Worm (Caenorhabditis elegans) whole organism, L2 larva: ENCODE results near the gene ZK1127.4.
"Not testable (repeated sequence)": the region's sequence is repeated elsewhere in the genome, so short reads cannot be mapped to it uniquely, and the experiment has no call there.

Source experiments
- C34F6.9 ChIP-seq: fragments of 150-350 bp; optimal IDR thresholded peaks from 2 replicates; lab custom pipeline; 2014; ENCODE audit warnings: missing biosample characterization, missing genetic modification characterization
- F13H6.1 ChIP-seq: sonication (generic microtip); optimal IDR thresholded peaks from 2 replicates; lab custom pipeline; 2016; ENCODE audit warnings: missing genetic modification characterization, missing compliant biosample characterization
- ZK546.5 ChIP-seq: sonication (generic microtip); optimal IDR thresholded peaks from 2 replicates; lab custom pipeline; 2017; ENCODE audit warnings: missing biosample characterization, missing genetic modification characterization
- alr-1 ChIP-seq: fragments of 150-350 bp; optimal IDR thresholded peaks from 2 replicates; lab custom pipeline; 2014; ENCODE audit warnings: missing biosample characterization, missing genetic modification characterization
- ceh-16 ChIP-seq: fragments of 150-350 bp; optimal IDR thresholded peaks from 2 replicates; lab custom pipeline; 2014; ENCODE audit warnings: missing biosample characterization, missing genetic modification characterization
- ceh-82 ChIP-seq: fragments of 150-350 bp; optimal IDR thresholded peaks from 2 replicates; lab custom pipeline; 2014; ENCODE audit warnings: missing biosample characterization, missing genetic modification characterization
- crh-2 ChIP-seq: sonication (generic microtip); optimal IDR thresholded peaks from 2 replicates; lab custom pipeline; 2017; ENCODE audit warnings: missing biosample characterization, missing genetic modification characterization
- egl-27 ChIP-seq: sonication (generic microtip); optimal IDR thresholded peaks from 3 replicates; lab custom pipeline; 2017; ENCODE audit warnings: missing biosample characterization, missing genetic modification reagents, missing genetic modification characterization
- elt-1 ChIP-seq: fragments of 150-350 bp; optimal IDR thresholded peaks from 2 replicates; lab custom pipeline; 2014; ENCODE audit warnings: missing biosample characterization, missing genetic modification characterization
- lin-13 ChIP-seq: fragments of 150-350 bp; optimal IDR thresholded peaks from 2 replicates; lab custom pipeline; 2014; ENCODE audit warnings: missing biosample characterization, missing genetic modification reagents, missing genetic modification characterization
- lsy-2 ChIP-seq, 2 experiments: fragments of 150-350 bp in 1 of 2; sonication (generic microtip) in 1 of 2; optimal IDR thresholded peaks; 2 replicates each; lab custom pipeline; 2014 to 2017; ENCODE audit warnings: missing biosample characterization in 2 of 2, missing genetic modification characterization in 2 of 2
- mab-5 ChIP-seq: fragments of 150-350 bp; optimal IDR thresholded peaks from 2 replicates; lab custom pipeline; 2014; ENCODE audit warnings: missing biosample characterization, missing genetic modification characterization
- mbf-1 ChIP-seq: sonication (generic microtip); optimal IDR thresholded peaks from 2 replicates; lab custom pipeline; 2017; ENCODE audit warnings: missing biosample characterization, missing genetic modification characterization
- nhr-10 ChIP-seq: sonication (generic microtip); optimal IDR thresholded peaks from 2 replicates; lab custom pipeline; 2017; ENCODE audit warnings: missing biosample characterization, missing genetic modification characterization
- nhr-11 ChIP-seq: fragments of 150-350 bp; optimal IDR thresholded peaks from 2 replicates; lab custom pipeline; 2014; ENCODE audit warnings: missing biosample characterization, missing genetic modification characterization
- nhr-129 ChIP-seq: fragments of 150-350 bp; optimal IDR thresholded peaks from 2 replicates; lab custom pipeline; 2014; ENCODE audit warnings: missing biosample characterization, missing genetic modification characterization
- nhr-21 ChIP-seq: fragments of 150-350 bp; optimal IDR thresholded peaks from 2 replicates; lab custom pipeline; 2014; ENCODE audit warnings: missing biosample characterization, missing genetic modification characterization
- nhr-25 ChIP-seq: fragments of 150-350 bp; sonication (generic microtip); optimal IDR thresholded peaks from 3 replicates; lab custom pipeline; 2014; ENCODE audit warnings: missing biosample characterization, missing genetic modification characterization
- nhr-6 ChIP-seq: fragments of 150-350 bp; optimal IDR thresholded peaks from 2 replicates; lab custom pipeline; 2014; ENCODE audit warnings: missing biosample characterization, missing genetic modification characterization
- peb-1 ChIP-seq: fragments of 150-350 bp; optimal IDR thresholded peaks from 2 replicates; lab custom pipeline; 2014; ENCODE audit warnings: missing biosample characterization, missing genetic modification characterization
- skn-1 ChIP-seq: sonication (generic microtip); optimal IDR thresholded peaks from 2 replicates; lab custom pipeline; 2017; ENCODE audit warnings: missing biosample characterization, missing genetic modification characterization
- sma-3 ChIP-seq: sonication (generic microtip); optimal IDR thresholded peaks from 2 replicates; lab custom pipeline; 2016; ENCODE audit warnings: missing genetic modification reagents, missing genetic modification characterization, missing compliant biosample characterization
- sma-9 ChIP-seq, 2 experiments: fragments of 150-350 bp in 1 of 2; sonication (generic microtip) in 1 of 2; optimal IDR thresholded peaks; 2 replicates each; lab custom pipeline; 2014 to 2016; ENCODE audit warnings: missing genetic modification characterization in 2 of 2, mild to moderate bottlenecking in 1 of 2, missing biosample characterization in 1 of 2, missing compliant biosample characterization in 1 of 2, missing genetic modification reagents in 1 of 2, moderate library complexity in 1 of 2
- snpc-4 ChIP-seq: fragments of 150-350 bp; optimal IDR thresholded peaks from 2 replicates; lab custom pipeline; 2014; ENCODE audit warnings: missing biosample characterization, missing genetic modification characterization
- unc-55 ChIP-seq: fragments of 150-350 bp; sonication (generic microtip); optimal IDR thresholded peaks from 3 replicates; lab custom pipeline; 2014; ENCODE audit warnings: missing biosample characterization, missing genetic modification reagents, missing genetic modification characterization
- zag-1 ChIP-seq: fragments of 150-350 bp; optimal IDR thresholded peaks from 2 replicates; lab custom pipeline; 2014; ENCODE audit warnings: missing biosample characterization, missing genetic modification characterization
- ztf-11 ChIP-seq: sonication (generic microtip); optimal IDR thresholded peaks from 2 replicates; lab custom pipeline; 2017; ENCODE audit warnings: missing biosample characterization, missing genetic modification characterization
- ztf-4 ChIP-seq: fragments of 150-350 bp; optimal IDR thresholded peaks from 2 replicates; lab custom pipeline; 2014; ENCODE audit warnings: missing biosample characterization, missing genetic modification characterization

Gene ZK1127.4

DNA sequence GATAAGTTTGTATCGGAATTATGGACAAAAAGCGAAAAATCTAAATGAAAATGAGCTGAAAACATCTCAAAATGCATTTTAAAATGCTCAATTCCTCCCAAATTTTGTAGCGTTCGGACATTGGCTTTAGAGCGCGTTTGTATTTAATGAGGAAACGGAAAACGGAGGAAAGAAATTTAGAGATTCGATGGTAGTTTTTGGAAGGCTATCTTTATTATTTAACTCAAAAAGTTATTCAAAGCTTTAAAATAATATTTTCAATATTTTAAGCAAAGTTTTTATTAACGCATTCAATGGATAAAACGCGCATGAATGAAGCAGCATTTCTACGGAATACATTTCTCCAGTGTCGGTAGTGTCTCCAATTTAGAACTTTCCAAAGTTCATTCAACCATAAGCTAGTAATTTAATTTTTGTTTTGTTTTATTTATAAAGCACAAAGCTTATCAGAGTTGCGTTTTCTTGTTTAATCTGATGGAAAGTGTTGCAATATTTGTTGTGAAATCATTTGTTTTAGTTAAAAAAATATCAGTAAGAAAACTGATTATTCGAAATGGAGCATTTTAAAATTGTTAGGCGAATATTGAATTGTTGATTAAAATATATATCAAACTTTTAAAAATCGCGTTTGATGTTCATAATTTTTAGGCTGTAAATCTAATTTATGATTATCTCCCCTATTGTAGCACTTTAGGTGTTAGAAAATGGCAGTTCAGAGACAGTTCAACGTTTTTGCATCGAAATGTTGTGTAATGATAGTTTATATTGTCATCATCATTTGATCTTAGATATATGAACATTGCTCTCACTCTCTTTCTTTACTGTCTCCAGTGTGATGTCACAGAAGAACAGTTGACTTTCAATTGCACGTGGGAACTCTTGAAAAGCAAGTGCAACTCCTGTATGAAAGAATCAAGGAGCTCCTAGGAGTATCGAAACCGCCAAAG, 19.1 kb downstream of the ZK1127.4 start (continued):
- peak; percentile 57 for TF ChIP-seq nhr-11 (tag; lab: Kevin White, UChicago)
- peak; percentile 70 for TF ChIP-seq nhr-129 (tag; lab: Kevin White, UChicago)
- peak; percentile 2 for TF ChIP-seq ztf-4 (tag; lab: Kevin White, UChicago)
- TF ChIP-seq F13H6.1 (tag; lab: Kevin White, UChicago), result peak; percentile 55
- TF ChIP-seq elt-1 (tag; lab: Kevin White, UChicago), result no peak
- no peak for TF ChIP-seq mab-5 (tag; lab: Kevin White, UChicago)
- TF ChIP-seq lin-13, result peak; percentile 41

ce11 chrII:7073537-7073913, 19.8 kb downstream of the ZK1127.4 start, which contains the start of gene kat-1:
TSS of gene kat-1 (plus strand) at chrII:7073814.
- TF ChIP-seq peb-1 (tag; lab: Kevin White, UChicago) (no peak), sma-3 (GFP tag; lab: Kevin White, UChicago) (no peak), snpc-4 (no peak)

- no peak for TF ChIP-seq alr-1
- TF ChIP-seq lsy-2 (tag; optimal IDR thresholded peaks at IDR 0.05; lab: Kevin White, UChicago), result peak in 1 of 2 experiments; percentile 8
- no peak for TF ChIP-seq ztf-11
- TF ChIP-seq ceh-82 (tag; lab: Kevin White, UChicago), result no peak
- no peak for TF ChIP-seq unc-55
- TF ChIP-seq zag-1 (tag; lab: Kevin White, UChicago), result no peak
Observed at ce11 chrII:7075564-7076228, 21.9 kb downstream of the ZK1127.4 start, which contains the start of gene T02G5.7. TSS of gene T02G5.7 (plus strand) at chrII:7075614.

ce11 chrII:7084021-7084420, 30.3 kb downstream of the ZK1127.4 start, which contains the start of the genes T02G5.14 and T02G5.15:
TSS of gene T02G5.14 (plus strand) at chrII:7084321.
TSS of gene T02G5.15 (plus strand) at chrII:7084321.
- TF ChIP-seq egl-27, skn-1, ZK546.5 (tag; lab: Kevin White, UChicago): not testable (repeated sequence)
- TF ChIP-seq, all 48 proteins: peak for 0; not testable (repeated sequence) for 48

ce11 chrII:7090085-7090484, 36.3 kb downstream of the ZK1127.4 start:
- TF ChIP-seq lin-13 (no peak), alr-1 (no peak), C34F6.9 (peak; percentile 23), ceh-16 (tag; lab: Kevin White, UChicago) (peak; percentile 4), sma-9 (GFP tag; optimal IDR thresholded peaks at IDR 0.05; lab: Kevin White, UChicago) (peak; percentile 26), sma-9 (tag; optimal IDR thresholded peaks at IDR 0.05; lab: Kevin White, UChicago) (no peak), nhr-129 (tag; lab: Kevin White, UChicago) (peak; percentile 73), crh-2 (peak; percentile 26), nhr-25 (tag; lab: Kevin White, UChicago) (peak; percentile 47), lsy-2 (tag; optimal IDR thresholded peaks at IDR 0.05; lab: Kevin White, UChicago) (peak in 1 of 2 experiments; percentile 1)

ce11 chrII:7090852-7091251, 37.1 kb downstream of the ZK1127.4 start:
- TF ChIP-seq nhr-6 (tag; lab: Kevin White, UChicago) (no peak), nhr-10 (tag; lab: Kevin White, UChicago) (no peak), sma-9 (GFP tag; optimal IDR thresholded peaks at IDR 0.05; lab: Kevin White, UChicago) (no peak), sma-9 (tag; optimal IDR thresholded peaks at IDR 0.05; lab: Kevin White, UChicago) (no peak), peb-1 (tag; lab: Kevin White, UChicago) (no peak), C34F6.9 (no peak), mbf-1 (tag; lab: Kevin White, UChicago) (no peak), nhr-21 (tag; lab: Kevin White, UChicago) (no peak)
